Worm (Caenorhabditis elegans) whole organism, L4 larva: ENCODE results near the gene mml-1.

ENCODE experiments used
- F44E2.7 ChIP-seq: fragments of 200-800 bp; sonication (Bioruptor generic); IDR thresholded peaks from 2 replicates; pipeline ENCODE4 v2.1.2; 2022; ENCODE audit warnings: missing genetic modification characterization, missing compliant biosample characterization
- T26A8.4 ChIP-seq: fragments of 200-800 bp; sonication (Bioruptor generic); IDR thresholded peaks from 2 replicates; pipeline ENCODE4 v1.3.6; 2022; ENCODE audit warnings: missing genetic modification characterization, missing compliant biosample characterization
- Y75B8A.6 ChIP-seq: fragments of 200-800 bp; sonication (Bioruptor generic); IDR thresholded peaks from 2 replicates; pipeline ENCODE4 v1.3.6; 2022; ENCODE audit warnings: missing genetic modification reagents, missing genetic modification characterization, missing compliant biosample characterization
- ZK337.2 ChIP-seq: fragments of 200-800 bp; sonication (Bioruptor generic); IDR thresholded peaks from 2 replicates; pipeline ENCODE4 v1.3.6; 2022; ENCODE audit warnings: missing genetic modification reagents, missing genetic modification characterization, missing compliant biosample characterization
- aly-2 ChIP-seq: sonication (generic microtip); optimal IDR thresholded peaks from 2 replicates; lab custom pipeline; 2018; ENCODE audit warnings: missing biosample characterization, missing genetic modification characterization
- attf-4 ChIP-seq: sonication (generic microtip); optimal IDR thresholded peaks from 3 replicates; lab custom pipeline; 2017; ENCODE audit warnings: missing biosample characterization, missing genetic modification characterization
- ceh-20 ChIP-seq: fragments of 200-800 bp; sonication (Bioruptor generic); IDR thresholded peaks from 2 replicates; pipeline ENCODE4 v1.3.6; 2022; ENCODE audit warnings: missing genetic modification reagents, missing genetic modification characterization, missing compliant biosample characterization
- ceh-32 ChIP-seq: sonication (generic microtip); optimal IDR thresholded peaks from 2 replicates; lab custom pipeline; 2016; ENCODE audit warnings: mild to moderate bottlenecking, missing genetic modification characterization, missing compliant biosample characterization; ENCODE audit not compliant: poor library complexity
- ceh-62 ChIP-seq: sonication (generic microtip); optimal IDR thresholded peaks from 2 replicates; lab custom pipeline; 2017; ENCODE audit warnings: missing biosample characterization, missing genetic modification characterization
- ces-1 ChIP-seq: fragments of 150-350 bp; sonication (generic microtip); optimal IDR thresholded peaks from 4 replicates; lab custom pipeline; 2014; ENCODE audit warnings: missing biosample characterization, missing genetic modification reagents, missing genetic modification characterization
- ctbp-1 ChIP-seq: fragments of 200-800 bp; sonication (Bioruptor generic); IDR thresholded peaks from 2 replicates; pipeline ENCODE4 v1.3.6; 2022; ENCODE audit warnings: missing genetic modification reagents, missing genetic modification characterization, missing compliant biosample characterization
- daf-16 ChIP-seq, 3 experiments: sonication (generic microtip); optimal IDR thresholded peaks; 2 replicates each; lab custom pipeline; 2016 to 2017; ENCODE audit warnings: missing genetic modification characterization in 3 of 3, missing genetic modification reagents in 3 of 3, mild to moderate bottlenecking in 2 of 3, missing compliant biosample characterization in 2 of 3, missing biosample characterization in 1 of 3, moderate library complexity in 1 of 3
- dmd-6 ChIP-seq: fragments of 200-800 bp; sonication (Bioruptor generic); IDR thresholded peaks from 2 replicates; pipeline ENCODE4 v1.3.6; 2022; ENCODE audit warnings: missing genetic modification reagents, missing genetic modification characterization, missing compliant biosample characterization
- dmd-8 ChIP-seq: fragments of 200-800 bp; sonication (Bioruptor generic); IDR thresholded peaks from 2 replicates; pipeline ENCODE4 v1.3.6; 2022; ENCODE audit warnings: missing genetic modification characterization, missing compliant biosample characterization
- dve-1 ChIP-seq: sonication (generic microtip); optimal IDR thresholded peaks from 2 replicates; lab custom pipeline; 2017; ENCODE audit warnings: antibody characterized with exemption, mild to moderate bottlenecking, missing genetic modification characterization, missing compliant biosample characterization; ENCODE audit not compliant: insufficient read depth
- gei-8 ChIP-seq: fragments of 200-800 bp; sonication (Bioruptor generic); optimal IDR thresholded peaks from 2 replicates; lab custom pipeline; 2018; ENCODE audit warnings: mild to moderate bottlenecking, missing genetic modification characterization, missing compliant biosample characterization
- hif-1 ChIP-seq, 2 experiments: sonication (generic microtip); optimal IDR thresholded peaks; 2 replicates each; lab custom pipeline; 2016 to 2017; ENCODE audit warnings: missing compliant biosample characterization in 2 of 2, missing genetic modification characterization in 2 of 2, missing genetic modification reagents in 2 of 2, missing genotype in 2 of 2, mild to moderate bottlenecking in 1 of 2
- hlh-11 ChIP-seq: fragments of 200-800 bp; sonication (Bioruptor generic); optimal IDR thresholded peaks from 2 replicates; lab custom pipeline; 2018; ENCODE audit warnings: mild to moderate bottlenecking, missing genetic modification characterization, missing compliant biosample characterization
- hlh-30 ChIP-seq: sonication (generic microtip); optimal IDR thresholded peaks from 2 replicates; lab custom pipeline; 2017; ENCODE audit warnings: antibody characterized with exemption, mild to moderate bottlenecking, missing genetic modification characterization, missing compliant biosample characterization; ENCODE audit not compliant: insufficient read depth
- lim-7 ChIP-seq: fragments of 200-800 bp; sonication (Bioruptor generic); IDR thresholded peaks from 2 replicates; pipeline ENCODE4 v1.3.6; 2022; ENCODE audit warnings: missing genetic modification characterization, missing compliant biosample characterization
- lin-29 ChIP-seq: fragments of 200-800 bp; sonication (Bioruptor generic); IDR thresholded peaks from 2 replicates; pipeline ENCODE4 v1.3.6; 2022; ENCODE audit warnings: missing genetic modification reagents, missing genetic modification characterization, missing compliant biosample characterization
- lsy-2 ChIP-seq, 2 experiments: fragments of 150-350 bp in 1 of 2; sonication (generic microtip) in 1 of 2; optimal IDR thresholded peaks; 2 replicates each; lab custom pipeline; 2014 to 2017; ENCODE audit warnings: missing biosample characterization in 2 of 2, missing genetic modification characterization in 2 of 2
- mdl-1 ChIP-seq, 2 experiments: fragments of 150-350 bp in 1 of 2; sonication (generic microtip) in 1 of 2; optimal IDR thresholded peaks; 2 replicates each; lab custom pipeline; 2014 to 2017; ENCODE audit warnings: missing biosample characterization in 2 of 2, missing genetic modification characterization in 2 of 2
- mdt-29 ChIP-seq: fragments of 200-800 bp; sonication (Bioruptor generic); IDR thresholded peaks from 2 replicates; pipeline ENCODE4 v1.3.6; 2022; ENCODE audit warnings: missing genetic modification reagents, missing genetic modification characterization, missing compliant biosample characterization
- mes-2 ChIP-seq: sonication (generic microtip); optimal IDR thresholded peaks from 2 replicates; lab custom pipeline; 2016; ENCODE audit warnings: missing genotype, mild to moderate bottlenecking, missing genetic modification characterization, missing compliant biosample characterization; ENCODE audit not compliant: poor library complexity, severe bottlenecking
- mxl-2 ChIP-seq: fragments of 200-800 bp; sonication (Bioruptor generic); conservative IDR thresholded peaks from 2 replicates; pipeline ENCODE4 v1.3.6; 2022; ENCODE audit warnings: missing genetic modification reagents, missing genetic modification characterization, missing compliant biosample characterization
- nhr-10 ChIP-seq: fragments of 150-350 bp; optimal IDR thresholded peaks from 2 replicates; lab custom pipeline; 2014; ENCODE audit warnings: missing biosample characterization, missing genetic modification characterization
- nhr-102 ChIP-seq: sonication (generic microtip); optimal IDR thresholded peaks from 2 replicates; lab custom pipeline; 2016; ENCODE audit warnings: mild to moderate bottlenecking, missing genetic modification characterization, moderate library complexity, missing compliant biosample characterization
- nhr-11 ChIP-seq: fragments of 150-350 bp; optimal IDR thresholded peaks from 2 replicates; lab custom pipeline; 2014; ENCODE audit warnings: missing biosample characterization, missing genetic modification characterization
- nhr-25 ChIP-seq: sonication (generic microtip); optimal IDR thresholded peaks from 2 replicates; lab custom pipeline; 2017; ENCODE audit warnings: missing genetic modification characterization, mild to moderate bottlenecking, missing compliant biosample characterization, antibody characterized with exemption, moderate library complexity, borderline replicate concordance; ENCODE audit not compliant: insufficient read depth
- nhr-28 ChIP-seq: fragments of 150-350 bp; optimal IDR thresholded peaks from 2 replicates; lab custom pipeline; 2014; ENCODE audit warnings: missing biosample characterization, missing genetic modification characterization
- nhr-41 ChIP-seq: fragments of 200-800 bp; sonication (Bioruptor generic); IDR thresholded peaks from 2 replicates; pipeline ENCODE4 v1.3.6; 2022; ENCODE audit warnings: missing genetic modification reagents, missing genetic modification characterization, missing compliant biosample characterization
- nhr-77 ChIP-seq: fragments of 150-350 bp; optimal IDR thresholded peaks from 2 replicates; lab custom pipeline; 2014; ENCODE audit warnings: missing biosample characterization, missing genetic modification characterization
- pha-4 ChIP-seq, 2 experiments: fragments of 150-350 bp in 1 of 2; fragments of 200-800 bp in 1 of 2; sonication (Bioruptor generic) in 1 of 2; IDR thresholded peaks in 1 of 2; optimal IDR thresholded peaks in 1 of 2; 2 replicates each; pipeline versions ENCODE4 v1.3.6 to Lab custom; 2014 to 2022; ENCODE audit warnings: missing genetic modification characterization in 2 of 2, missing genetic modification reagents in 2 of 2, missing biosample characterization in 1 of 2, missing compliant biosample characterization in 1 of 2
- php-3 ChIP-seq: fragments of 200-800 bp; sonication (Bioruptor generic); IDR thresholded peaks from 2 replicates; pipeline ENCODE4 v1.3.6; 2022; ENCODE audit warnings: missing genetic modification reagents, missing genetic modification characterization, missing compliant biosample characterization
- set-16 ChIP-seq: fragments of 200-800 bp; sonication (Bioruptor generic); IDR thresholded peaks from 2 replicates; pipeline ENCODE4 v1.3.6; 2022; ENCODE audit warnings: missing genetic modification reagents, missing genetic modification characterization, missing compliant biosample characterization
- tra-1 ChIP-seq: fragments of 200-800 bp; sonication (Bioruptor generic); IDR thresholded peaks from 2 replicates; pipeline ENCODE4 v1.3.6; 2022; ENCODE audit warnings: missing genetic modification reagents, missing genetic modification characterization, missing compliant biosample characterization
- unc-130 ChIP-seq: sonication (generic microtip); optimal IDR thresholded peaks from 2 replicates; lab custom pipeline; 2016; ENCODE audit warnings: missing genetic modification reagents, missing genetic modification characterization, missing compliant biosample characterization
- unc-62 ChIP-seq, 3 experiments: fragments of 150-350 bp in 1 of 3; sonication (generic microtip); optimal IDR thresholded peaks in 2 of 3; peaks in 1 of 3; 1 replicate in 1 of 3; 2 replicates in 2 of 3; lab custom pipeline; 2014 to 2017; ENCODE audit warnings: missing biosample characterization in 3 of 3, missing genetic modification characterization in 3 of 3, missing genetic modification reagents in 3 of 3, missing genotype in 1 of 3
- zfp-3 ChIP-seq: fragments of 200-800 bp; sonication (Bioruptor generic); conservative IDR thresholded peaks from 2 replicates; pipeline ENCODE4 v1.3.6; 2022; ENCODE audit warnings: missing genetic modification reagents, missing genetic modification characterization, missing compliant biosample characterization

Gene mml-1

ce11 chrIII:7335220-7335619 is 39.3 kb downstream of the mml-1 start, which contains the start of gene F56C9.10 (continued):
- TF ChIP-seq nhr-11 (tag; lab: Kevin White, UChicago) (peak; percentile 89), F44E2.7 (GFP tag; lab: Robert Waterston, UW) (no peak), Y75B8A.6 (GFP tag; lab: Robert Waterston, UW) (no peak), gei-8 (GFP tag; lab: Kevin White, UChicago) (peak; percentile 63), dmd-6 (GFP tag; lab: Robert Waterston, UW) (peak; percentile 89), dmd-8 (GFP tag; lab: Robert Waterston, UW) (no peak), lim-7 (no peak), lin-29 (GFP tag; lab: Robert Waterston, UW) (peak; percentile 45; the same call in 1 of the 2 replicates), mxl-2 (GFP tag; lab: Robert Waterston, UW) (0 out of 2 replicates have a peak, but pooled peaks have one; percentile 18), aly-2 (tag; lab: Kevin White, UChicago) (no peak), attf-4 (no peak), nhr-10 (no peak), nhr-41 (no peak), nhr-28 (tag; lab: Kevin White, UChicago) (peak; percentile 90), nhr-77 (peak; percentile 83), daf-16 (GFP tag; optimal IDR thresholded peaks at IDR 0.05; lab: Kevin White, UChicago) (peak in 1 of 2 experiments; percentile 65), daf-16 (tag; optimal IDR thresholded peaks at IDR 0.05; lab: Kevin White, UChicago) (peak; percentile 38), pha-4 (GFP tag; IDR thresholded peaks at IDR 0.05; lab: Robert Waterston, UW) (0 out of 2 replicates have a peak, but pooled peaks have one; percentile 66), pha-4 (tag; optimal IDR thresholded peaks at IDR 0.05; lab: Kevin White, UChicago) (peak; percentile 71), ceh-62 (tag; lab: Kevin White, UChicago) (no peak), mdt-29 (GFP tag; lab: Robert Waterston, UW) (peak; percentile 85), mdl-1 (tag; optimal IDR thresholded peaks at IDR 0.05; lab: Kevin White, UChicago) (peak; percentile 91 to 99), ZK337.2 (no peak)

- peak; percentile 15 for TF ChIP-seq nhr-28 (tag; lab: Kevin White, UChicago)
- 0 out of 2 replicates have a peak, but pooled peaks have one; percentile 34 for TF ChIP-seq ctbp-1
- peak; percentile 28 for TF ChIP-seq hlh-30 (tag; lab: Kevin White, UChicago)
- TF ChIP-seq hlh-11 (tag; lab: Kevin White, UChicago), result peak; percentile 11
- TF ChIP-seq set-16 (GFP tag; lab: Robert Waterston, UW), result 0 out of 2 replicates have a peak, but pooled peaks have one; percentile 21
- TF ChIP-seq dmd-6 (GFP tag; lab: Robert Waterston, UW), result peak; percentile 48
- TF ChIP-seq tra-1 (GFP tag; lab: Robert Waterston, UW), result 0 out of 2 replicates have a peak, but pooled peaks have one; percentile 37
- TF ChIP-seq, all 104 proteins: peak for 7; not testable (repeated sequence) for 97
Measured at ce11 chrIII:7333906-7334531, 40.5 kb downstream of the mml-1 start.

DNA sequence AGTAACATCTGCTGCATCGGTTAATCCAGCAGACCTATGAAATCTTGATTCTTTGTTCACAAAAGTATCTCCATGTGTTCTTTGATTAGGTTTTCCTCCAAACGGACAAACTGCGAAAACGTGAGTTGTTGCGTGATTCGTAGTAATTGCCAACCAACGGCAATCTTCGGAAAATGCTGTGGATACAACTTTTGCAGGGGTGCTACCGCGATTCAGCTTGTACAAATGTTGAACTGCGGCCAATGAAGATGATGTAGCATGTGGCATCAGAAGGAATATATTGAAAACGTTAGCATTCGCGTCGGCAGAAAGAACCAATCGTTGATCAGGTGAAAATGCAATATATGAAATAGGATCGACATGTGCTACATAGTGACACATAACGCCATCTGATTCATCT is 42.9 kb downstream of the mml-1 start:
- peak in 1 of 2 experiments; percentile 87 for TF ChIP-seq unc-62 (GFP tag; optimal IDR thresholded peaks at IDR 0.05 in 1 of 2; lab: Kevin White, UChicago)
- no peak for TF ChIP-seq unc-62 (tag; optimal IDR thresholded peaks at IDR 0.05; lab: Kevin White, UChicago)
- TF ChIP-seq ceh-20 (GFP tag; lab: Robert Waterston, UW), result no peak

ce11 chrIII:7329155-7329732 is 45.3 kb downstream of the mml-1 start, which contains the start of gene lab-2:
TSS of gene lab-2 (minus strand) at chrIII:7329607.
- TF ChIP-seq mes-2, result peak; percentile 13
- peak; percentile 41; the same call in 1 of the 2 replicates for TF ChIP-seq T26A8.4 (GFP tag; lab: Robert Waterston, UW)
- peak; percentile 58 for TF ChIP-seq pha-4 (GFP tag; IDR thresholded peaks at IDR 0.05; lab: Robert Waterston, UW)
- no peak for TF ChIP-seq pha-4 (tag; optimal IDR thresholded peaks at IDR 0.05; lab: Kevin White, UChicago)
- TF ChIP-seq lsy-2 (tag; optimal IDR thresholded peaks at IDR 0.05; lab: Kevin White, UChicago), result peak in 1 of 2 experiments; percentile 39
- 0 out of 2 replicates have a peak, but pooled peaks have one; percentile 21 for TF ChIP-seq zfp-3 (GFP tag; lab: Robert Waterston, UW)
- TF ChIP-seq nhr-102 (tag; lab: Kevin White, UChicago), result peak; percentile 39
- TF ChIP-seq ces-1, result no peak
- 0 out of 2 replicates have a peak, but pooled peaks have one; percentile 16 for TF ChIP-seq php-3 (GFP tag; lab: Robert Waterston, UW)
- TF ChIP-seq hif-1 (tag; optimal IDR thresholded peaks at IDR 0.05; lab: Kevin White, UChicago), result peak in 1 of 2 experiments; percentile 5
- TF ChIP-seq dve-1, result peak; percentile 1
- TF ChIP-seq nhr-25 (tag; lab: Kevin White, UChicago), result peak; percentile 29
- TF ChIP-seq ceh-32 (tag; lab: Kevin White, UChicago), result no peak
- peak; percentile 20; the same call in 1 of the 2 replicates for TF ChIP-seq tra-1 (GFP tag; lab: Robert Waterston, UW)
- TF ChIP-seq attf-4, result no peak
- TF ChIP-seq unc-130 (GFP tag; lab: Kevin White, UChicago), result no peak
